Fruit fly (Drosophila melanogaster) whole organism, prepupa: ENCODE data around the gene CG32270.

Source experiments
- Blimp-1 ChIP-seq: fragments of 200-800 bp; sonication (Bioruptor generic); optimal IDR thresholded peaks from 3 replicates; lab custom pipeline; 2017; ENCODE audit warnings: missing biosample characterization, missing genetic modification characterization, mild to moderate bottlenecking, moderate library complexity, missing genetic modification reagents
- CG10631 ChIP-seq: fragments of 200-800 bp; sonication (Bioruptor generic); optimal IDR thresholded peaks from 2 replicates; lab custom pipeline; 2016; ENCODE audit warnings: missing biosample characterization, missing genetic modification characterization
- CG11902 ChIP-seq: fragments of 200-800 bp; sonication (Bioruptor generic); optimal IDR thresholded peaks from 3 replicates; lab custom pipeline; 2016; ENCODE audit warnings: missing biosample characterization, missing genetic modification characterization
- CG15336 ChIP-seq: fragments of 200-800 bp; sonication (Bioruptor generic); IDR thresholded peaks from 2 replicates; pipeline ENCODE4 v1.3.6; 2022; ENCODE audit warnings: missing biosample characterization, missing genetic modification characterization
- CG1621 ChIP-seq: fragments of 200-800 bp; sonication (Bioruptor generic); optimal IDR thresholded peaks from 3 replicates; lab custom pipeline; 2018; ENCODE audit warnings: missing biosample characterization, mild to moderate bottlenecking, missing genetic modification characterization
- CG3032 ChIP-seq: fragments of 200-800 bp; optimal IDR thresholded peaks from 2 replicates; lab custom pipeline; 2019; ENCODE audit warnings: missing biosample characterization, mild to moderate bottlenecking, missing genetic modification characterization, moderate library complexity
- CG31627 ChIP-seq: fragments of 200-800 bp; sonication (Bioruptor generic); optimal IDR thresholded peaks from 3 replicates; lab custom pipeline; 2016; ENCODE audit warnings: missing biosample characterization, missing genetic modification characterization
- CG6163 ChIP-seq: fragments of 200-800 bp; sonication (Bioruptor generic); IDR thresholded peaks from 3 replicates; pipeline ENCODE4 v1.3.6; 2022; ENCODE audit warnings: missing biosample characterization, missing genetic modification characterization
- CG6276 ChIP-seq: fragments of 200-800 bp; sonication (Bioruptor generic); optimal IDR thresholded peaks from 2 replicates; lab custom pipeline; 2017; ENCODE audit warnings: missing biosample characterization, mild to moderate bottlenecking, missing genetic modification characterization
- CG6808 ChIP-seq: fragments of 200-800 bp; sonication (Bioruptor generic); optimal IDR thresholded peaks from 3 replicates; lab custom pipeline; 2017; ENCODE audit warnings: missing biosample characterization, missing genetic modification characterization, mild to moderate bottlenecking, moderate library complexity, missing genetic modification reagents
- CG6854 ChIP-seq: fragments of 200-800 bp; sonication (Bioruptor generic); optimal IDR thresholded peaks from 2 replicates; lab custom pipeline; 2017; ENCODE audit warnings: missing biosample characterization, mild to moderate bottlenecking, missing genetic modification characterization
- CG7368 ChIP-seq: fragments of 200-800 bp; sonication (Bioruptor generic); optimal IDR thresholded peaks from 3 replicates; lab custom pipeline; 2016; ENCODE audit warnings: missing biosample characterization, missing genetic modification characterization
- CG8632 ChIP-seq: fragments of 200-800 bp; sonication (Bioruptor generic); optimal IDR thresholded peaks from 3 replicates; lab custom pipeline; 2016; ENCODE audit warnings: missing biosample characterization, missing genetic modification characterization
- CG9139 ChIP-seq: fragments of 200-800 bp; sonication (Bioruptor generic); optimal IDR thresholded peaks from 3 replicates; lab custom pipeline; 2017; ENCODE audit warnings: missing biosample characterization, mild to moderate bottlenecking, missing genetic modification characterization
- Eip75B ChIP-seq: fragments of 200-800 bp; sonication (Bioruptor generic); optimal IDR thresholded peaks from 3 replicates; lab custom pipeline; 2016; ENCODE audit warnings: missing biosample characterization, missing genetic modification characterization
- Eip93F ChIP-seq: fragments of 200-800 bp; sonication (Bioruptor generic); optimal IDR thresholded peaks from 2 replicates; lab custom pipeline; 2016; ENCODE audit warnings: missing biosample characterization, mild to moderate bottlenecking, missing genetic modification characterization
- Gug ChIP-seq: fragments of 200-800 bp; sonication (Bioruptor generic); IDR thresholded peaks from 2 replicates; pipeline ENCODE4 v1.3.6; 2022; ENCODE audit warnings: missing biosample characterization, missing genetic modification characterization
- Hr39 ChIP-seq: fragments of 200-800 bp; sonication (Bioruptor generic); optimal IDR thresholded peaks from 2 replicates; lab custom pipeline; 2016; ENCODE audit warnings: missing biosample characterization, missing genetic modification characterization
- Hr4 ChIP-seq: fragments of 200-800 bp; sonication (Bioruptor generic); optimal IDR thresholded peaks from 3 replicates; lab custom pipeline; 2016; ENCODE audit warnings: missing biosample characterization, missing genetic modification characterization
- Lpt ChIP-seq: fragments of 200-800 bp; sonication (Bioruptor generic); optimal IDR thresholded peaks from 3 replicates; lab custom pipeline; 2016; ENCODE audit warnings: missing biosample characterization, missing genetic modification characterization
- Met ChIP-seq: fragments of 200-800 bp; sonication (Bioruptor generic); optimal IDR thresholded peaks from 3 replicates; lab custom pipeline; 2016; ENCODE audit warnings: missing biosample characterization, missing genetic modification characterization
- OdsH ChIP-seq: fragments of 200-800 bp; sonication (Bioruptor generic); optimal IDR thresholded peaks from 3 replicates; lab custom pipeline; 2016; ENCODE audit warnings: missing biosample characterization, missing genetic modification characterization
- Sox102F ChIP-seq: fragments of 200-800 bp; sonication (Bioruptor generic); optimal IDR thresholded peaks from 2 replicates; lab custom pipeline; 2016; ENCODE audit warnings: missing biosample characterization, mild to moderate bottlenecking, missing genetic modification characterization
- Sox14 ChIP-seq: fragments of 200-800 bp; sonication (Bioruptor generic); optimal IDR thresholded peaks from 3 replicates; lab custom pipeline; 2016; ENCODE audit warnings: missing biosample characterization, missing genetic modification characterization
- acj6 ChIP-seq: fragments of 200-800 bp; sonication (Bioruptor generic); optimal IDR thresholded peaks from 3 replicates; lab custom pipeline; 2016; ENCODE audit warnings: missing biosample characterization, missing genetic modification characterization
- cyc ChIP-seq: fragments of 200-800 bp; sonication (Bioruptor generic); optimal IDR thresholded peaks from 3 replicates; lab custom pipeline; 2016; ENCODE audit warnings: missing biosample characterization, missing genetic modification characterization
- dac ChIP-seq: fragments of 200-800 bp; sonication (Bioruptor generic); optimal IDR thresholded peaks from 2 replicates; lab custom pipeline; 2017; ENCODE audit warnings: missing biosample characterization, mild to moderate bottlenecking, missing genetic modification characterization
- dsx ChIP-seq: fragments of 200-800 bp; optimal IDR thresholded peaks from 3 replicates; lab custom pipeline; 2019; ENCODE audit warnings: missing biosample characterization, mild to moderate bottlenecking, missing genetic modification characterization, moderate library complexity; ENCODE audit not compliant: poor library complexity, severe bottlenecking
- fd85E ChIP-seq: fragments of 200-800 bp; sonication (Bioruptor generic); optimal IDR thresholded peaks from 3 replicates; lab custom pipeline; 2016; ENCODE audit warnings: missing biosample characterization, missing genetic modification characterization
- fkh ChIP-seq: fragments of 200-800 bp; sonication (Bioruptor generic); optimal IDR thresholded peaks from 3 replicates; lab custom pipeline; 2017; ENCODE audit warnings: missing biosample characterization, mild to moderate bottlenecking, missing genetic modification characterization, moderate library complexity
- lz ChIP-seq: fragments of 200-800 bp; sonication (Bioruptor generic); optimal IDR thresholded peaks from 3 replicates; lab custom pipeline; 2016; ENCODE audit warnings: missing biosample characterization, missing genetic modification characterization
- net ChIP-seq: fragments of 200-800 bp; sonication (Bioruptor generic); optimal IDR thresholded peaks from 3 replicates; lab custom pipeline; 2016; ENCODE audit warnings: missing biosample characterization, missing genetic modification characterization
- salr ChIP-seq, 2 experiments: fragments of 200-800 bp; sonication (Bioruptor generic); optimal IDR thresholded peaks; 3 replicates each; lab custom pipeline; 2016 to 2018; ENCODE audit warnings: missing biosample characterization in 2 of 2, missing genetic modification characterization in 2 of 2, mild to moderate bottlenecking in 1 of 2
- ss ChIP-seq, 2 experiments: fragments of 200-800 bp; sonication (Bioruptor generic); optimal IDR thresholded peaks; 2 replicates in 1 of 2; 3 replicates in 1 of 2; lab custom pipeline; 2017 to 2018; ENCODE audit warnings: mild to moderate bottlenecking in 2 of 2, missing biosample characterization in 2 of 2, missing genetic modification characterization in 2 of 2, moderate library complexity in 1 of 2
- topi ChIP-seq: fragments of 200-800 bp; sonication (Bioruptor generic); optimal IDR thresholded peaks from 3 replicates; lab custom pipeline; 2016; ENCODE audit warnings: missing biosample characterization, missing genetic modification characterization
- vri ChIP-seq: fragments of 200-800 bp; sonication (Bioruptor generic); optimal IDR thresholded peaks from 3 replicates; lab custom pipeline; 2016; ENCODE audit warnings: missing biosample characterization, mild to moderate bottlenecking, missing genetic modification characterization

Gene CG32270

dm6 chr3L:3192912-3193311 lies 15.9 kb downstream of the CG32270 start, which contains the start of gene Hsp83 (continued):
- TF ChIP-seq CG11902 (GFP tag; lab: Kevin White, UChicago): peak; percentile 34
- peak; percentile 89 for TF ChIP-seq Eip93F
- TF ChIP-seq CG6808 (GFP tag; lab: Kevin White, UChicago): peak; percentile 93
- peak; percentile 98 for TF ChIP-seq ss (GFP tag; optimal IDR thresholded peaks at IDR 0.05; lab: Kevin White, UChicago)
- peak; percentile 3 to 90 for TF ChIP-seq salr (GFP tag; optimal IDR thresholded peaks at IDR 0.05; lab: Kevin White, UChicago)
- TF ChIP-seq topi: peak; percentile 92
- TF ChIP-seq Blimp-1 (GFP tag; lab: Kevin White, UChicago): peak; percentile 91
- peak; percentile 72 for TF ChIP-seq CG15336
- TF ChIP-seq Met: peak; percentile 94
- TF ChIP-seq cyc: peak; percentile 90
- no peak for TF ChIP-seq CG6276 (GFP tag; lab: Kevin White, UChicago)
- peak; percentile 72 for TF ChIP-seq Hr4
- peak; percentile 70 for TF ChIP-seq Gug (GFP tag; lab: Robert Waterston, UW)
- peak; percentile 84 for TF ChIP-seq OdsH
- peak; percentile 75 for TF ChIP-seq Hr39 (GFP tag; lab: Kevin White, UChicago)
- TF ChIP-seq CG31627 (GFP tag; lab: Kevin White, UChicago): peak; percentile 83
- TF ChIP-seq vri (GFP tag; lab: Kevin White, UChicago): peak; percentile 98
- TF ChIP-seq CG8632 (GFP tag; lab: Kevin White, UChicago): peak; percentile 92

dm6 chr3L:3192333-3192894 lies 16.4 kb downstream of the CG32270 start, which contains the start of gene CG14965:
CG14965 (minus strand) TSS chr3L:3192491.
- no peak for TF ChIP-seq acj6 (GFP tag; lab: Kevin White, UChicago)
- TF ChIP-seq ss (GFP tag; optimal IDR thresholded peaks at IDR 0.05; lab: Kevin White, UChicago): no peak
- no peak for TF ChIP-seq CG7368 (GFP tag; lab: Kevin White, UChicago)
- TF ChIP-seq Hr39 (GFP tag; lab: Kevin White, UChicago): no peak
- TF ChIP-seq net (GFP tag; lab: Kevin White, UChicago): no peak
- peak; percentile 85 for TF ChIP-seq fkh (GFP tag; lab: Kevin White, UChicago)
- TF ChIP-seq CG1621 (tag; lab: Kevin White, UChicago): no peak
- no peak for TF ChIP-seq CG8632 (GFP tag; lab: Kevin White, UChicago)

- TF ChIP-seq lz (GFP tag; lab: Kevin White, UChicago): no peak
- TF ChIP-seq CG10631: no peak
- TF ChIP-seq Sox102F (GFP tag; lab: Kevin White, UChicago): no peak
- TF ChIP-seq Lpt: no peak
- no peak for TF ChIP-seq CG6276 (GFP tag; lab: Kevin White, UChicago)
- no peak for TF ChIP-seq dsx
- no peak for TF ChIP-seq CG8632 (GFP tag; lab: Kevin White, UChicago)
- TF ChIP-seq Sox14 (GFP tag; lab: Kevin White, UChicago): no peak
- no peak for TF ChIP-seq dac (GFP tag; lab: Kevin White, UChicago)
- no peak for TF ChIP-seq Gug (GFP tag; lab: Robert Waterston, UW)
- TF ChIP-seq Eip93F: no peak
- no peak for TF ChIP-seq CG31627 (GFP tag; lab: Kevin White, UChicago)
- no peak for TF ChIP-seq fd85E (GFP tag; lab: Kevin White, UChicago)
- TF ChIP-seq Eip75B (GFP tag; lab: Kevin White, UChicago): no peak
- TF ChIP-seq OdsH: no peak
- TF ChIP-seq CG3032: no peak
- TF ChIP-seq CG6163 (GFP tag; lab: Robert Waterston, UW): no peak
Observed at dm6 chr3L:3189647-3190046, 19.1 kb downstream of the CG32270 start, which contains the start of the genes CG42525 and CG14958. CG42525 (minus strand) TSS chr3L:3189747. CG14958 (plus strand) TSS chr3L:3189978.

dm6 chr3L:3187263-3187662 lies 21.5 kb downstream of the CG32270 start, which contains the start of gene CG14957:
CG14957 (plus strand) TSS chr3L:3187563.
- TF ChIP-seq CG6854 (GFP tag; lab: Kevin White, UChicago) (peak; percentile 0), CG9139 (GFP tag; lab: Kevin White, UChicago) (no peak)
